Worm (Caenorhabditis elegans) whole organism, L1 larva: ENCODE results near the gene C47E8.11.

Experiments used
- C04F5.9 ChIP-seq: sonication (generic microtip); optimal IDR thresholded peaks from 2 replicates; lab custom pipeline; 2016; ENCODE audit warnings: missing genetic modification characterization, missing compliant biosample characterization
- F16B12.6 ChIP-seq: fragments of 150-350 bp; optimal IDR thresholded peaks from 2 replicates; lab custom pipeline; 2014; ENCODE audit warnings: missing biosample characterization, missing genetic modification characterization
- Y116A8C.19 ChIP-seq: sonication (generic microtip); optimal IDR thresholded peaks from 2 replicates; lab custom pipeline; 2016; ENCODE audit warnings: missing compliant biosample characterization, missing genetic modification characterization, borderline replicate concordance
- alr-1 ChIP-seq: fragments of 200-800 bp; sonication (Bioruptor generic); optimal IDR thresholded peaks from 2 replicates; lab custom pipeline; 2018; ENCODE audit warnings: borderline replicate concordance, mild to moderate bottlenecking, missing genetic modification characterization, missing compliant biosample characterization
- aly-2 ChIP-seq: fragments of 150-350 bp; optimal IDR thresholded peaks from 2 replicates; lab custom pipeline; 2014; ENCODE audit warnings: missing biosample characterization, missing genetic modification characterization
- ama-1 ChIP-seq: fragments of 150-350 bp; optimal IDR thresholded peaks from 2 replicates; lab custom pipeline; 2014
- blmp-1 ChIP-seq: fragments of 150-350 bp; optimal IDR thresholded peaks from 2 replicates; lab custom pipeline; 2014; ENCODE audit warnings: missing biosample characterization, missing genetic modification characterization
- ceh-63 ChIP-seq: fragments of 200-800 bp; sonication (Bioruptor generic); optimal IDR thresholded peaks from 2 replicates; lab custom pipeline; 2018; ENCODE audit warnings: mild to moderate bottlenecking, missing genetic modification characterization, missing compliant biosample characterization
- ceh-82 ChIP-seq, 3 experiments: fragments of 150-350 bp in 1 of 3; sonication (generic microtip) in 2 of 3; optimal IDR thresholded peaks; 2 replicates each; lab custom pipeline; 2014 to 2017; ENCODE audit warnings: missing biosample characterization in 3 of 3, missing genetic modification characterization in 3 of 3
- ceh-90 ChIP-seq: sonication (generic microtip); optimal IDR thresholded peaks from 2 replicates; lab custom pipeline; 2016; ENCODE audit warnings: missing genetic modification characterization, missing compliant biosample characterization
- ces-1 ChIP-seq: fragments of 150-350 bp; optimal IDR thresholded peaks from 2 replicates; lab custom pipeline; 2014; ENCODE audit warnings: missing biosample characterization, missing genetic modification reagents, missing genetic modification characterization
- dsc-1 ChIP-seq: sonication (generic microtip); optimal IDR thresholded peaks from 2 replicates; lab custom pipeline; 2016; ENCODE audit warnings: mild to moderate bottlenecking, missing genetic modification characterization, missing compliant biosample characterization
- efl-1 ChIP-seq, 4 experiments: fragments of 150-350 bp; optimal IDR thresholded peaks in 3 of 4; peaks in 1 of 4; 1 replicate in 1 of 4; 2 replicates in 3 of 4; lab custom pipeline; 2014; ENCODE audit warnings: missing biosample characterization in 2 of 4, missing genetic modification characterization in 2 of 4, missing genetic modification reagents in 2 of 4
- egl-13 ChIP-seq: sonication (generic microtip); optimal IDR thresholded peaks from 2 replicates; lab custom pipeline; 2016; ENCODE audit warnings: missing genotype, missing genetic modification reagents, missing genetic modification characterization, missing compliant biosample characterization
- egl-27 ChIP-seq, 2 experiments: fragments of 150-350 bp in 1 of 2; sonication (generic microtip); optimal IDR thresholded peaks; 3 replicates each; lab custom pipeline; 2017 to 2018; ENCODE audit warnings: missing biosample characterization in 2 of 2, missing genetic modification characterization in 2 of 2, missing genetic modification reagents in 2 of 2
- elt-3 ChIP-seq, 6 experiments: fragments of 150-350 bp in 1 of 6; sonication (generic microtip); optimal IDR thresholded peaks; 2 replicates each; lab custom pipeline; 2017 to 2018; ENCODE audit warnings: missing biosample characterization in 6 of 6, missing genetic modification characterization in 6 of 6, inconsistent platforms in 1 of 6
- fkh-8 ChIP-seq: sonication (generic microtip); optimal IDR thresholded peaks from 2 replicates; lab custom pipeline; 2016; ENCODE audit warnings: mild to moderate bottlenecking, missing genetic modification characterization, missing compliant biosample characterization
- hlh-17 ChIP-seq: fragments of 200-800 bp; sonication (Bioruptor generic); optimal IDR thresholded peaks from 2 replicates; lab custom pipeline; 2018; ENCODE audit warnings: missing genetic modification characterization, mild to moderate bottlenecking, missing compliant biosample characterization, moderate library complexity, borderline replicate concordance
- hpl-2 ChIP-seq: fragments of 150-350 bp; optimal IDR thresholded peaks from 2 replicates; lab custom pipeline; 2014; ENCODE audit warnings: missing biosample characterization, missing genetic modification reagents, missing genetic modification characterization
- isw-1 ChIP-seq: fragments of 200-800 bp; sonication (Bioruptor generic); IDR thresholded peaks from 2 replicates; pipeline ENCODE4 v1.3.6; 2022; ENCODE audit warnings: missing genetic modification characterization, missing compliant biosample characterization
- jun-1 ChIP-seq: fragments of 150-350 bp; optimal IDR thresholded peaks from 2 replicates; lab custom pipeline; 2014; ENCODE audit warnings: missing biosample characterization, missing genetic modification reagents, missing genetic modification characterization
- lin-13 ChIP-seq: fragments of 150-350 bp; optimal IDR thresholded peaks from 2 replicates; lab custom pipeline; 2014; ENCODE audit warnings: missing biosample characterization, missing genetic modification reagents, missing genetic modification characterization
- lin-15B ChIP-seq: fragments of 150-350 bp; sonication (generic microtip); optimal IDR thresholded peaks from 3 replicates; lab custom pipeline; 2014; ENCODE audit warnings: missing biosample characterization, missing genetic modification characterization
- lin-35 ChIP-seq, 2 experiments: fragments of 150-350 bp; optimal IDR thresholded peaks; 2 replicates each; lab custom pipeline; 2014; ENCODE audit warnings: missing biosample characterization in 2 of 2, missing genetic modification characterization in 2 of 2, missing genetic modification reagents in 2 of 2
- lin-39 ChIP-seq: fragments of 150-350 bp; optimal IDR thresholded peaks from 2 replicates; lab custom pipeline; 2014; ENCODE audit warnings: missing biosample characterization, missing genetic modification reagents, missing genetic modification characterization
- lir-3 ChIP-seq: sonication (generic microtip); optimal IDR thresholded peaks from 2 replicates; lab custom pipeline; 2016; ENCODE audit warnings: mild to moderate bottlenecking, missing genetic modification characterization, moderate library complexity, missing compliant biosample characterization; ENCODE audit not compliant: poor library complexity
- mab-9 ChIP-seq: fragments of 200-800 bp; sonication (Bioruptor generic); IDR thresholded peaks from 2 replicates; pipeline ENCODE4 v1.3.6; 2022; ENCODE audit warnings: missing genetic modification reagents, missing genetic modification characterization, missing compliant biosample characterization
- mdl-1 ChIP-seq, 2 experiments: fragments of 150-350 bp; optimal IDR thresholded peaks; 2 replicates each; lab custom pipeline; 2014 to 2017; ENCODE audit warnings: missing biosample characterization in 2 of 2, missing genetic modification characterization in 2 of 2, inconsistent platforms in 1 of 2
- mep-1 ChIP-seq: fragments of 150-350 bp; optimal IDR thresholded peaks from 2 replicates; lab custom pipeline; 2014; ENCODE audit warnings: missing biosample characterization, missing genetic modification characterization
- nhr-20 ChIP-seq: sonication (generic microtip); optimal IDR thresholded peaks from 2 replicates; lab custom pipeline; 2016; ENCODE audit warnings: mild to moderate bottlenecking, missing genetic modification characterization, missing compliant biosample characterization
- nhr-28 ChIP-seq: fragments of 150-350 bp; optimal IDR thresholded peaks from 2 replicates; lab custom pipeline; 2014; ENCODE audit warnings: missing biosample characterization, missing genetic modification characterization
- nhr-47 ChIP-seq: sonication (generic microtip); optimal IDR thresholded peaks from 2 replicates; lab custom pipeline; 2016; ENCODE audit warnings: mild to moderate bottlenecking, missing genetic modification characterization, moderate library complexity, missing compliant biosample characterization
- nhr-76 ChIP-seq: sonication (generic microtip); optimal IDR thresholded peaks from 2 replicates; lab custom pipeline; 2017; ENCODE audit warnings: missing biosample characterization, missing genetic modification characterization
- nhr-77 ChIP-seq: fragments of 150-350 bp; optimal IDR thresholded peaks from 2 replicates; lab custom pipeline; 2014; ENCODE audit warnings: missing biosample characterization, missing genetic modification characterization
- nhr-84 ChIP-seq: sonication (generic microtip); optimal IDR thresholded peaks from 2 replicates; lab custom pipeline; 2017; ENCODE audit warnings: missing biosample characterization, missing genetic modification characterization
- nhr-85 ChIP-seq: sonication (generic microtip); peaks from one replicate; lab custom pipeline; 2016; ENCODE audit warnings: missing genetic modification characterization, inconsistent platforms, missing compliant biosample characterization
- pag-3 ChIP-seq: sonication (generic microtip); optimal IDR thresholded peaks from 2 replicates; lab custom pipeline; 2017; ENCODE audit warnings: missing genetic modification characterization, mild to moderate bottlenecking, missing compliant biosample characterization, antibody characterized with exemption, borderline replicate concordance; ENCODE audit not compliant: insufficient read depth
- pax-3 ChIP-seq: fragments of 200-800 bp; sonication (Bioruptor generic); optimal IDR thresholded peaks from 2 replicates; lab custom pipeline; 2018; ENCODE audit warnings: mild to moderate bottlenecking, missing genetic modification characterization, moderate library complexity, missing compliant biosample characterization
- pqm-1 ChIP-seq: sonication (generic microtip); optimal IDR thresholded peaks from 3 replicates; lab custom pipeline; 2017; ENCODE audit warnings: missing biosample characterization, missing genetic modification characterization
- rnt-1 ChIP-seq: sonication (generic microtip); optimal IDR thresholded peaks from 2 replicates; lab custom pipeline; 2016; ENCODE audit warnings: mild to moderate bottlenecking, missing genetic modification characterization, moderate library complexity, missing compliant biosample characterization
- skn-1 ChIP-seq: fragments of 150-350 bp; optimal IDR thresholded peaks from 2 replicates; lab custom pipeline; 2014; ENCODE audit warnings: missing biosample characterization, missing genetic modification characterization
- sox-4 ChIP-seq: sonication (generic microtip); optimal IDR thresholded peaks from 2 replicates; lab custom pipeline; 2016; ENCODE audit warnings: missing genetic modification characterization, missing compliant biosample characterization
- sptf-1 ChIP-seq: fragments of 150-350 bp; optimal IDR thresholded peaks from 2 replicates; lab custom pipeline; 2014; ENCODE audit warnings: missing biosample characterization, missing genetic modification characterization
- sup-37 ChIP-seq: fragments of 200-800 bp; sonication (Bioruptor generic); optimal IDR thresholded peaks from 2 replicates; lab custom pipeline; 2018; ENCODE audit warnings: mild to moderate bottlenecking, missing genetic modification characterization, missing compliant biosample characterization
- swsn-7 ChIP-seq: sonication (generic microtip); optimal IDR thresholded peaks from 2 replicates; lab custom pipeline; 2016; ENCODE audit warnings: missing genetic modification characterization, missing compliant biosample characterization
- tbx-2 ChIP-seq: sonication (generic microtip); optimal IDR thresholded peaks from 2 replicates; lab custom pipeline; 2016; ENCODE audit warnings: missing genetic modification characterization, missing compliant biosample characterization
- tlp-1 ChIP-seq: fragments of 150-350 bp; optimal IDR thresholded peaks from 2 replicates; lab custom pipeline; 2014; ENCODE audit warnings: missing biosample characterization, missing genetic modification characterization
- unc-30 ChIP-seq: sonication (generic microtip); optimal IDR thresholded peaks from 2 replicates; lab custom pipeline; 2017; ENCODE audit warnings: missing biosample characterization, missing genetic modification characterization
- unc-62 ChIP-seq: fragments of 150-350 bp; optimal IDR thresholded peaks from 2 replicates; lab custom pipeline; 2014; ENCODE audit warnings: missing biosample characterization, missing genetic modification reagents, missing genetic modification characterization
- unc-98 ChIP-seq: fragments of 200-800 bp; sonication (Bioruptor generic); IDR thresholded peaks from 2 replicates; pipeline ENCODE4 v1.3.6; 2022; ENCODE audit warnings: missing genetic modification characterization, missing compliant biosample characterization
- xbp-1 ChIP-seq: sonication (generic microtip); optimal IDR thresholded peaks from 2 replicates; lab custom pipeline; 2016; ENCODE audit warnings: missing genetic modification characterization, missing compliant biosample characterization
- ztf-4 ChIP-seq: fragments of 150-350 bp; optimal IDR thresholded peaks from 2 replicates; lab custom pipeline; 2014; ENCODE audit warnings: missing biosample characterization, missing genetic modification characterization

The C47E8.11 gene

DNA sequence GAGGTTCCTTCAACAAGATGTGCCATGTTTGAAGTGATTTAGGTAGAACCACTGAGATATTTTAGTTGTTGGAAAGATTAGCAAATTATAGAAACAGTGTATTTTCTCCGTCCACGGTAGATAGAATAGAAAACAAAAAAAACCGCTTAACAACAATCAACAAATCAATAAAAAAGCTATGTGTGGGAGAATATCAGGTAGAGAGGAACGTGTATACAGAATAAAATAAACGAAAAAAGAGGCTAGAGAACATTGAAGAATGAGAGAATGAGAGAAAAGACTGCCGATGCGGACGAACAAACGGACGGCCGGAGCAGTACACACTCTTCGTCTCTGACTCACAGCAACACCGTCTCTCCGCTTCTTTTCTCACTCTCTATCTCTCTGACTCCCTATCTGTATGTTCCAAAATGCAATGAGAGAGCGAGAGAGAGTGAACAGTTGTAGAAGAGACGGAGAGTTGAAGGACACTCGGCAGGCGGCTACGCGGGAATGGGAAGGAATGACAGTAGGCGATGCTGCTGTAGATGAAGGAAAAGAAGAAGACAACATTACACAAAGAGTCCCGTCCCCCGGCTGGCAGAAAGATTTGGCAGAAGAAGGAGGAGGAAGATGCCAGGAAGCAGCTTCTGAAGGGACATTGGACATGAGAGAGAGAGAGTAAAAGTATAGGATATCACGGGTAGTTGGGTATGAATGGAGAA, 8.3 kb downstream of the C47E8.11 start, which contains the start of gene unc-112:
TSS of gene unc-112 (minus strand) at position 51 of the 704 bp plus-strand sequence.
- no peak for TF ChIP-seq tlp-1 (tag; lab: Kevin White, UChicago)
- TF ChIP-seq efl-1 (optimal IDR thresholded peaks at IDR 0.05; lab: Kevin White, UChicago) = peak; percentile 67 to 75
- TF ChIP-seq efl-1 (GFP tag; optimal IDR thresholded peaks at IDR 0.05 in 1 of 2; lab: Kevin White, UChicago) = peak; percentile 40 to 94
- TF ChIP-seq aly-2 = peak; percentile 5
- no peak for TF ChIP-seq egl-13
- TF ChIP-seq pax-3 (tag; lab: Kevin White, UChicago) = no peak
- TF ChIP-seq nhr-77 = no peak
- no peak for TF ChIP-seq unc-30
- TF ChIP-seq mab-9 (GFP tag; lab: Robert Waterston, UW) = no peak
- no peak for TF ChIP-seq hlh-17 (GFP tag; lab: Kevin White, UChicago)
- TF ChIP-seq lin-15B (tag; lab: Kevin White, UChicago) = no peak
- TF ChIP-seq nhr-76 = no peak
- TF ChIP-seq skn-1 (tag; lab: Kevin White, UChicago) = peak; percentile 47
- TF ChIP-seq sox-4 = no peak
- peak; percentile 68 for TF ChIP-seq dsc-1
- no peak for TF ChIP-seq pqm-1 (tag; lab: Kevin White, UChicago)
- no peak for TF ChIP-seq unc-98 (GFP tag; lab: Robert Waterston, UW)
- TF ChIP-seq swsn-7 = peak; percentile 74
- TF ChIP-seq sptf-1 (tag; lab: Kevin White, UChicago) = no peak
- TF ChIP-seq elt-3 (tag; optimal IDR thresholded peaks at IDR 0.05; lab: Kevin White, UChicago) = peak in 1 of 6 experiments; percentile 6
- peak; percentile 51 for TF ChIP-seq blmp-1 (tag; lab: Kevin White, UChicago)
- no peak for TF ChIP-seq sup-37
- peak; percentile 33 to 45 (median 38) for TF ChIP-seq ceh-82 (tag; optimal IDR thresholded peaks at IDR 0.05; lab: Kevin White, UChicago)
- TF ChIP-seq ama-1 (lab: Kevin White, UChicago) = no peak
- TF ChIP-seq alr-1 (tag; lab: Kevin White, UChicago) = no peak
- TF ChIP-seq ces-1 (GFP tag; lab: Kevin White, UChicago) = no peak
- TF ChIP-seq lin-13 = peak; percentile 1
- no peak for TF ChIP-seq fkh-8 (tag; lab: Kevin White, UChicago)
- no peak for TF ChIP-seq ceh-63 (GFP tag; lab: Kevin White, UChicago)
- no peak for TF ChIP-seq nhr-84 (tag; lab: Kevin White, UChicago)
- peak; percentile 99 for TF ChIP-seq pag-3 (tag; lab: Kevin White, UChicago)
- peak; percentile 49 for TF ChIP-seq jun-1 (tag; lab: Kevin White, UChicago)
- TF ChIP-seq nhr-85 (tag; lab: Kevin White, UChicago) = peak; percentile 41
- TF ChIP-seq C04F5.9 (tag; lab: Kevin White, UChicago) = no peak
- TF ChIP-seq isw-1 (GFP tag; lab: Robert Waterston, UW) = no peak
- TF ChIP-seq Y116A8C.19 (tag; lab: Kevin White, UChicago) = no peak
- peak; percentile 64 for TF ChIP-seq rnt-1
- TF ChIP-seq tbx-2 = peak; percentile 33
- no peak for TF ChIP-seq nhr-47 (tag; lab: Kevin White, UChicago)
- peak in 1 of 2 experiments; percentile 42 for TF ChIP-seq egl-27 (tag; optimal IDR thresholded peaks at IDR 0.05; lab: Kevin White, UChicago)
- TF ChIP-seq xbp-1 (tag; lab: Kevin White, UChicago) = peak; percentile 47
- peak; percentile 18 for TF ChIP-seq F16B12.6 (tag; lab: Kevin White, UChicago)
- TF ChIP-seq nhr-20 = peak; percentile 76
- TF ChIP-seq lin-39 = no peak
- peak; percentile 57 to 65 for TF ChIP-seq lin-35 (GFP tag; optimal IDR thresholded peaks at IDR 0.05; lab: Kevin White, UChicago)
- peak; percentile 12 for TF ChIP-seq lir-3 (tag; lab: Kevin White, UChicago)
- no peak for TF ChIP-seq unc-62 (GFP tag; lab: Kevin White, UChicago)
- TF ChIP-seq mep-1 (tag; lab: Kevin White, UChicago) = peak; percentile 92
- no peak for TF ChIP-seq nhr-28 (tag; lab: Kevin White, UChicago)
- no peak for TF ChIP-seq hpl-2 (GFP tag; lab: Kevin White, UChicago)
- no peak for TF ChIP-seq ceh-90 (tag; lab: Kevin White, UChicago)
- TF ChIP-seq ztf-4 (tag; lab: Kevin White, UChicago) = peak; percentile 43
- peak in 1 of 2 experiments; percentile 50 for TF ChIP-seq mdl-1 (tag; optimal IDR thresholded peaks at IDR 0.05; lab: Kevin White, UChicago)
